Worm (Caenorhabditis elegans) whole organism, L4 larva: ENCODE measurements around the gene F49F1.10.
A peak's percentile ranks its signal among the peaks of the same experiment; 100 is the strongest.

Source experiments
- Y48G9A.11 ChIP-seq: fragments of 200-800 bp; sonication (Bioruptor generic); IDR thresholded peaks from 2 replicates; pipeline ENCODE4 v1.3.6; 2022; ENCODE audit warnings: missing genetic modification reagents, missing genetic modification characterization, missing compliant biosample characterization
- ceh-82 ChIP-seq: sonication (generic microtip); optimal IDR thresholded peaks from 2 replicates; lab custom pipeline; 2017; ENCODE audit warnings: missing biosample characterization, missing genetic modification characterization
- daf-8 ChIP-seq: fragments of 200-800 bp; sonication (Bioruptor generic); IDR thresholded peaks from 2 replicates; pipeline ENCODE4 v1.3.6; 2022; ENCODE audit warnings: missing genetic modification characterization, missing compliant biosample characterization
- egl-27 ChIP-seq: sonication (generic microtip); optimal IDR thresholded peaks from 3 replicates; lab custom pipeline; 2017; ENCODE audit warnings: missing biosample characterization, missing genetic modification reagents, missing genetic modification characterization
- jun-1 ChIP-seq: fragments of 150-350 bp; optimal IDR thresholded peaks from 2 replicates; lab custom pipeline; 2014; ENCODE audit warnings: missing biosample characterization, missing genetic modification reagents, missing genetic modification characterization
- lin-13 ChIP-seq: fragments of 150-350 bp; optimal IDR thresholded peaks from 2 replicates; lab custom pipeline; 2014; ENCODE audit warnings: missing biosample characterization, missing genetic modification reagents, missing genetic modification characterization
- lsy-2 ChIP-seq, 2 experiments: fragments of 150-350 bp in 1 of 2; sonication (generic microtip) in 1 of 2; optimal IDR thresholded peaks; 2 replicates each; lab custom pipeline; 2014 to 2017; ENCODE audit warnings: missing biosample characterization in 2 of 2, missing genetic modification characterization in 2 of 2
- mes-2 ChIP-seq: sonication (generic microtip); optimal IDR thresholded peaks from 2 replicates; lab custom pipeline; 2016; ENCODE audit warnings: missing genotype, mild to moderate bottlenecking, missing genetic modification characterization, missing compliant biosample characterization; ENCODE audit not compliant: poor library complexity, severe bottlenecking
- nhr-10 ChIP-seq: fragments of 150-350 bp; optimal IDR thresholded peaks from 2 replicates; lab custom pipeline; 2014; ENCODE audit warnings: missing biosample characterization, missing genetic modification characterization
- nhr-28 ChIP-seq: fragments of 150-350 bp; optimal IDR thresholded peaks from 2 replicates; lab custom pipeline; 2014; ENCODE audit warnings: missing biosample characterization, missing genetic modification characterization
- unc-62 ChIP-seq, 3 experiments: fragments of 150-350 bp in 1 of 3; sonication (generic microtip); optimal IDR thresholded peaks in 2 of 3; peaks in 1 of 3; 1 replicate in 1 of 3; 2 replicates in 2 of 3; lab custom pipeline; 2014 to 2017; ENCODE audit warnings: missing biosample characterization in 3 of 3, missing genetic modification characterization in 3 of 3, missing genetic modification reagents in 3 of 3, missing genotype in 1 of 3

- TF ChIP-seq nhr-28, result no peak
- no peak for TF ChIP-seq lin-13
- no peak for TF ChIP-seq lsy-2 (tag; optimal IDR thresholded peaks at IDR 0.05; lab: Kevin White, UChicago)
- no peak for TF ChIP-seq nhr-10
- no peak for TF ChIP-seq Y48G9A.11
- TF ChIP-seq mes-2 (tag; lab: Kevin White, UChicago), result no peak
- no peak for TF ChIP-seq jun-1 (tag; lab: Kevin White, UChicago)
- no peak for TF ChIP-seq egl-27
- TF ChIP-seq ceh-82, result no peak
- TF ChIP-seq unc-62 (GFP tag; optimal IDR thresholded peaks at IDR 0.05 in 1 of 2; lab: Kevin White, UChicago), result peak in 1 of 2 experiments; percentile 58
- TF ChIP-seq unc-62 (tag; optimal IDR thresholded peaks at IDR 0.05; lab: Kevin White, UChicago), result no peak
- no peak for TF ChIP-seq daf-8 (GFP tag; lab: Robert Waterston, UW)
Observed at ce11 chrIV:4102720-4103119, 36.2 kb downstream of the F49F1.10 start, which contains the start of gene ubc-1.
